Fruit fly (Drosophila melanogaster) whole organism, prepupa: ENCODE results near the gene Rel.

Experiments
- CG10631 ChIP-seq: fragments of 200-800 bp; sonication (Bioruptor generic); optimal IDR thresholded peaks from 2 replicates; lab custom pipeline; 2016; ENCODE audit warnings: missing biosample characterization, missing genetic modification characterization
- CG10669 ChIP-seq: fragments of 200-800 bp; sonication (Bioruptor generic); optimal IDR thresholded peaks from 3 replicates; lab custom pipeline; 2018; ENCODE audit warnings: missing biosample characterization, mild to moderate bottlenecking, missing genetic modification characterization, moderate library complexity
- CG11294 ChIP-seq: fragments of 200-800 bp; sonication (Bioruptor generic); IDR thresholded peaks from 2 replicates; pipeline ENCODE4 v1.3.6; 2022; ENCODE audit warnings: missing biosample characterization, missing genetic modification characterization
- CG11762 ChIP-seq: fragments of 200-800 bp; sonication (Bioruptor generic); optimal IDR thresholded peaks from 3 replicates; lab custom pipeline; 2016; ENCODE audit warnings: missing biosample characterization, missing genetic modification characterization; ENCODE audit not compliant: insufficient read depth
- CG11902 ChIP-seq: fragments of 200-800 bp; sonication (Bioruptor generic); optimal IDR thresholded peaks from 3 replicates; lab custom pipeline; 2016; ENCODE audit warnings: missing biosample characterization, missing genetic modification characterization
- CG15336 ChIP-seq: fragments of 200-800 bp; sonication (Bioruptor generic); IDR thresholded peaks from 2 replicates; pipeline ENCODE4 v1.3.6; 2022; ENCODE audit warnings: missing biosample characterization, missing genetic modification characterization
- CG16779 ChIP-seq: fragments of 200-800 bp; sonication (Bioruptor generic); optimal IDR thresholded peaks from 3 replicates; lab custom pipeline; 2017; ENCODE audit warnings: missing biosample characterization, mild to moderate bottlenecking, missing genetic modification characterization
- CG31627 ChIP-seq: fragments of 200-800 bp; sonication (Bioruptor generic); optimal IDR thresholded peaks from 3 replicates; lab custom pipeline; 2016; ENCODE audit warnings: missing biosample characterization, missing genetic modification characterization
- CG32006 ChIP-seq: fragments of 200-800 bp; sonication (Bioruptor generic); optimal IDR thresholded peaks from 3 replicates; lab custom pipeline; 2017; ENCODE audit warnings: missing biosample characterization, mild to moderate bottlenecking, missing genetic modification characterization
- CG34406 ChIP-seq: fragments of 200-800 bp; sonication (Bioruptor generic); optimal IDR thresholded peaks from 3 replicates; lab custom pipeline; 2016; ENCODE audit warnings: missing biosample characterization, missing genetic modification characterization
- CG3919 ChIP-seq: fragments of 200-800 bp; sonication (Bioruptor generic); optimal IDR thresholded peaks from 3 replicates; lab custom pipeline; 2016; ENCODE audit warnings: missing biosample characterization, missing genetic modification characterization
- CG4318 ChIP-seq: fragments of 200-800 bp; sonication (Bioruptor generic); optimal IDR thresholded peaks from 3 replicates; lab custom pipeline; 2017; ENCODE audit warnings: missing biosample characterization, mild to moderate bottlenecking, missing genetic modification characterization
- CG6163 ChIP-seq: fragments of 200-800 bp; sonication (Bioruptor generic); IDR thresholded peaks from 3 replicates; pipeline ENCODE4 v1.3.6; 2022; ENCODE audit warnings: missing biosample characterization, missing genetic modification characterization
- CG6276 ChIP-seq: fragments of 200-800 bp; sonication (Bioruptor generic); optimal IDR thresholded peaks from 2 replicates; lab custom pipeline; 2017; ENCODE audit warnings: missing biosample characterization, mild to moderate bottlenecking, missing genetic modification characterization
- CG6792 ChIP-seq: fragments of 200-800 bp; sonication (Bioruptor generic); optimal IDR thresholded peaks from 3 replicates; lab custom pipeline; 2016; ENCODE audit warnings: missing biosample characterization, missing genetic modification characterization
- CG6808 ChIP-seq: fragments of 200-800 bp; sonication (Bioruptor generic); optimal IDR thresholded peaks from 3 replicates; lab custom pipeline; 2017; ENCODE audit warnings: missing biosample characterization, missing genetic modification characterization, mild to moderate bottlenecking, moderate library complexity, missing genetic modification reagents
- CG6854 ChIP-seq: fragments of 200-800 bp; sonication (Bioruptor generic); optimal IDR thresholded peaks from 2 replicates; lab custom pipeline; 2017; ENCODE audit warnings: missing biosample characterization, mild to moderate bottlenecking, missing genetic modification characterization
- CG7368 ChIP-seq: fragments of 200-800 bp; sonication (Bioruptor generic); optimal IDR thresholded peaks from 3 replicates; lab custom pipeline; 2016; ENCODE audit warnings: missing biosample characterization, missing genetic modification characterization
- CG8119 ChIP-seq: fragments of 200-800 bp; sonication (Bioruptor generic); IDR thresholded peaks from 3 replicates; pipeline ENCODE4 v1.3.6; 2022; ENCODE audit warnings: missing biosample characterization, missing genetic modification characterization
- CG8319 ChIP-seq: fragments of 200-800 bp; sonication (Bioruptor generic); optimal IDR thresholded peaks from 3 replicates; lab custom pipeline; 2016; ENCODE audit warnings: missing biosample characterization, missing genetic modification characterization
- Eip75B ChIP-seq: fragments of 200-800 bp; sonication (Bioruptor generic); optimal IDR thresholded peaks from 3 replicates; lab custom pipeline; 2016; ENCODE audit warnings: missing biosample characterization, missing genetic modification characterization
- Eip78C ChIP-seq: fragments of 200-800 bp; sonication (Bioruptor generic); peaks from one replicate; lab custom pipeline; 2016; ENCODE audit warnings: missing biosample characterization, missing genetic modification characterization
- Eip93F ChIP-seq: fragments of 200-800 bp; sonication (Bioruptor generic); optimal IDR thresholded peaks from 2 replicates; lab custom pipeline; 2016; ENCODE audit warnings: missing biosample characterization, mild to moderate bottlenecking, missing genetic modification characterization
- Ets96B ChIP-seq: fragments of 200-800 bp; optimal IDR thresholded peaks from 2 replicates; lab custom pipeline; 2019; ENCODE audit warnings: missing biosample characterization, mild to moderate bottlenecking, missing genetic modification characterization, moderate library complexity
- Gug ChIP-seq: fragments of 200-800 bp; sonication (Bioruptor generic); IDR thresholded peaks from 2 replicates; pipeline ENCODE4 v1.3.6; 2022; ENCODE audit warnings: missing biosample characterization, missing genetic modification characterization
- Hr39 ChIP-seq: fragments of 200-800 bp; sonication (Bioruptor generic); optimal IDR thresholded peaks from 2 replicates; lab custom pipeline; 2016; ENCODE audit warnings: missing biosample characterization, missing genetic modification characterization
- Hr4 ChIP-seq: fragments of 200-800 bp; sonication (Bioruptor generic); optimal IDR thresholded peaks from 3 replicates; lab custom pipeline; 2016; ENCODE audit warnings: missing biosample characterization, missing genetic modification characterization
- Lpt ChIP-seq: fragments of 200-800 bp; sonication (Bioruptor generic); optimal IDR thresholded peaks from 3 replicates; lab custom pipeline; 2016; ENCODE audit warnings: missing biosample characterization, missing genetic modification characterization
- Met ChIP-seq: fragments of 200-800 bp; sonication (Bioruptor generic); optimal IDR thresholded peaks from 3 replicates; lab custom pipeline; 2016; ENCODE audit warnings: missing biosample characterization, missing genetic modification characterization
- OdsH ChIP-seq: fragments of 200-800 bp; sonication (Bioruptor generic); optimal IDR thresholded peaks from 3 replicates; lab custom pipeline; 2016; ENCODE audit warnings: missing biosample characterization, missing genetic modification characterization
- Sox102F ChIP-seq: fragments of 200-800 bp; sonication (Bioruptor generic); optimal IDR thresholded peaks from 2 replicates; lab custom pipeline; 2016; ENCODE audit warnings: missing biosample characterization, mild to moderate bottlenecking, missing genetic modification characterization
- Sox14 ChIP-seq: fragments of 200-800 bp; sonication (Bioruptor generic); optimal IDR thresholded peaks from 3 replicates; lab custom pipeline; 2016; ENCODE audit warnings: missing biosample characterization, missing genetic modification characterization
- Sox15 ChIP-seq: fragments of 200-800 bp; sonication (Bioruptor generic); optimal IDR thresholded peaks from 3 replicates; lab custom pipeline; 2016; ENCODE audit warnings: missing biosample characterization, missing genetic modification characterization
- achi ChIP-seq: fragments of 200-800 bp; sonication (Bioruptor generic); optimal IDR thresholded peaks from 3 replicates; lab custom pipeline; 2016; ENCODE audit warnings: missing biosample characterization, missing genetic modification characterization
- acj6 ChIP-seq: fragments of 200-800 bp; sonication (Bioruptor generic); optimal IDR thresholded peaks from 3 replicates; lab custom pipeline; 2016; ENCODE audit warnings: missing biosample characterization, missing genetic modification characterization
- cyc ChIP-seq: fragments of 200-800 bp; sonication (Bioruptor generic); optimal IDR thresholded peaks from 3 replicates; lab custom pipeline; 2016; ENCODE audit warnings: missing biosample characterization, missing genetic modification characterization
- dsx ChIP-seq: fragments of 200-800 bp; optimal IDR thresholded peaks from 3 replicates; lab custom pipeline; 2019; ENCODE audit warnings: missing biosample characterization, mild to moderate bottlenecking, missing genetic modification characterization, moderate library complexity; ENCODE audit not compliant: poor library complexity, severe bottlenecking
- eg ChIP-seq: fragments of 200-800 bp; sonication (Bioruptor generic); IDR thresholded peaks from 3 replicates; pipeline ENCODE4 v1.3.6; 2022; ENCODE audit warnings: missing biosample characterization, missing genetic modification characterization
- esn ChIP-seq: fragments of 200-800 bp; sonication (Bioruptor generic); optimal IDR thresholded peaks from 2 replicates; lab custom pipeline; 2016; ENCODE audit warnings: missing biosample characterization, mild to moderate bottlenecking, missing genetic modification characterization, moderate library complexity
- fkh ChIP-seq: fragments of 200-800 bp; sonication (Bioruptor generic); optimal IDR thresholded peaks from 3 replicates; lab custom pipeline; 2017; ENCODE audit warnings: missing biosample characterization, mild to moderate bottlenecking, missing genetic modification characterization, moderate library complexity
- lz ChIP-seq: fragments of 200-800 bp; sonication (Bioruptor generic); optimal IDR thresholded peaks from 3 replicates; lab custom pipeline; 2016; ENCODE audit warnings: missing biosample characterization, missing genetic modification characterization
- net ChIP-seq: fragments of 200-800 bp; sonication (Bioruptor generic); optimal IDR thresholded peaks from 3 replicates; lab custom pipeline; 2016; ENCODE audit warnings: missing biosample characterization, missing genetic modification characterization
- salr ChIP-seq, 2 experiments: fragments of 200-800 bp; sonication (Bioruptor generic); optimal IDR thresholded peaks; 3 replicates each; lab custom pipeline; 2016 to 2018; ENCODE audit warnings: missing biosample characterization in 2 of 2, missing genetic modification characterization in 2 of 2, mild to moderate bottlenecking in 1 of 2
- spab ChIP-seq: fragments of 200-800 bp; sonication (Bioruptor generic); optimal IDR thresholded peaks from 2 replicates; lab custom pipeline; 2017; ENCODE audit warnings: missing biosample characterization, mild to moderate bottlenecking, missing genetic modification characterization, missing genetic modification reagents
- svp ChIP-seq: fragments of 200-800 bp; sonication (Bioruptor generic); peaks from one replicate; lab custom pipeline; 2016; ENCODE audit warnings: missing biosample characterization, missing genetic modification characterization
- topi ChIP-seq: fragments of 200-800 bp; sonication (Bioruptor generic); optimal IDR thresholded peaks from 3 replicates; lab custom pipeline; 2016; ENCODE audit warnings: missing biosample characterization, missing genetic modification characterization
- vri ChIP-seq: fragments of 200-800 bp; sonication (Bioruptor generic); optimal IDR thresholded peaks from 3 replicates; lab custom pipeline; 2016; ENCODE audit warnings: missing biosample characterization, mild to moderate bottlenecking, missing genetic modification characterization

The Rel gene

DNA sequence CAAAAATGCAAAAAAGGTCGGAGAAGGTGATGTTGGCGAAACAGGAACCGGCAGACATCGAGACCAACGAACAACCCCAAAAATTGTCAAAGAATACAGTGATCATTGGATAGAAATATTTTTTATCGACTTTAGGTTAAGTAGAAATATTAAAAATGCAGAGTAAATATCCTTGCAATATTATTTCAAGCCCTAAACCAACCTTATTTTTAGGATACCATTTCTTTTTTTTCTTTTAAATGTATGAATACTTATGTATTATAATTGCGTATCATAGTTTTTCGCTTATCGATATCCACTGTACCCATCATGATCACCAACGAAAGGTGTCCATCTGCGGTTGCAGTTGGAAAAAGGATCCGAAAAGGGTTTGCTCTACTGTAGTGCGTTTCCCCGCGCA is 12.5 kb downstream of the Rel start:
- TF ChIP-seq CG6276 (GFP tag; lab: Kevin White, UChicago) (no peak), topi (GFP tag; lab: Kevin White, UChicago) (peak; percentile 15), CG31627 (GFP tag; lab: Kevin White, UChicago) (peak; percentile 3), cyc (GFP tag; lab: Kevin White, UChicago) (peak; percentile 7), svp (GFP tag; lab: Kevin White, UChicago) (peak; percentile 59), net (GFP tag; lab: Kevin White, UChicago) (no peak), esn (GFP tag; lab: Kevin White, UChicago) (peak; percentile 38), OdsH (GFP tag; lab: Kevin White, UChicago) (no peak), lz (GFP tag; lab: Kevin White, UChicago) (peak; percentile 21), spab (GFP tag; lab: Kevin White, UChicago) (no peak), Eip78C (GFP tag; lab: Kevin White, UChicago) (peak; percentile 52), eg (no peak), CG6808 (GFP tag; lab: Kevin White, UChicago) (no peak)

- TF ChIP-seq CG10631 (GFP tag; lab: Kevin White, UChicago) (peak; percentile 77), CG3919 (peak; percentile 78), CG7368 (peak; percentile 44), CG4318 (GFP tag; lab: Kevin White, UChicago) (peak; percentile 76), CG8119 (peak; percentile 88), lz (GFP tag; lab: Kevin White, UChicago) (peak; percentile 84), Gug (GFP tag; lab: Robert Waterston, UW) (peak; percentile 49), Met (GFP tag; lab: Kevin White, UChicago) (peak; percentile 87), Sox15 (GFP tag; lab: Kevin White, UChicago) (peak; percentile 52), CG11902 (GFP tag; lab: Kevin White, UChicago) (peak; percentile 46), CG11294 (GFP tag; lab: Robert Waterston, UW) (peak; percentile 50; the same call in 1 of the 2 replicates), CG15336 (GFP tag; lab: Robert Waterston, UW) (peak; percentile 83), Hr39 (GFP tag; lab: Kevin White, UChicago) (peak; percentile 56), Ets96B (tag; lab: Kevin White, UChicago) (peak; percentile 90), Lpt (GFP tag; lab: Kevin White, UChicago) (peak; percentile 76), achi (peak; percentile 84), OdsH (GFP tag; lab: Kevin White, UChicago) (peak; percentile 78), CG6163 (GFP tag; lab: Robert Waterston, UW) (peak; percentile 70; the same call in 2 of the 3 replicates), CG31627 (GFP tag; lab: Kevin White, UChicago) (peak; percentile 62), acj6 (GFP tag; lab: Kevin White, UChicago) (peak; percentile 81), vri (GFP tag; lab: Kevin White, UChicago) (peak; percentile 63), Eip93F (GFP tag; lab: Kevin White, UChicago) (peak; percentile 69), salr (GFP tag; optimal IDR thresholded peaks at IDR 0.05; lab: Kevin White, UChicago) (peak in 1 of 2 experiments; percentile 84), Eip75B (GFP tag; lab: Kevin White, UChicago) (peak; percentile 84), dsx (GFP tag; lab: Kevin White, UChicago) (peak; percentile 83), CG8319 (peak; percentile 50), CG11762 (GFP tag; lab: Kevin White, UChicago) (peak; percentile 70), spab (GFP tag; lab: Kevin White, UChicago) (peak; percentile 84), CG34406 (GFP tag; lab: Kevin White, UChicago) (peak; percentile 88), CG6854 (GFP tag; lab: Kevin White, UChicago) (peak; percentile 65), CG32006 (peak; percentile 91), Sox14 (GFP tag; lab: Kevin White, UChicago) (peak; percentile 82), Sox102F (GFP tag; lab: Kevin White, UChicago) (peak; percentile 83), CG6792 (GFP tag; lab: Kevin White, UChicago) (peak; percentile 74), Hr4 (peak; percentile 77), CG6808 (GFP tag; lab: Kevin White, UChicago) (peak; percentile 88), CG16779 (tag; lab: Kevin White, UChicago) (peak; percentile 82), net (GFP tag; lab: Kevin White, UChicago) (peak; percentile 87), fkh (peak; percentile 70), CG6276 (GFP tag; lab: Kevin White, UChicago) (peak; percentile 91), Eip78C (GFP tag; lab: Kevin White, UChicago) (peak; percentile 97), topi (GFP tag; lab: Kevin White, UChicago) (peak; percentile 88), CG10669 (GFP tag; lab: Kevin White, UChicago) (peak; percentile 79)
These were observed 14.0 kb downstream of the Rel start for dm6 chr3R:9033619-9034401.
